Fruit fly (Drosophila melanogaster) whole organism, embryonic: ENCODE data around the gene Rpp30.

Source experiments
- BtbVII ChIP-seq: fragments of 200-800 bp; sonication (Bioruptor generic); optimal IDR thresholded peaks from 3 replicates; lab custom pipeline; 2017; ENCODE audit warnings: missing biosample characterization, mild to moderate bottlenecking, missing genetic modification characterization
- CG10147 ChIP-seq: fragments of 200-800 bp; sonication (Bioruptor generic); optimal IDR thresholded peaks from 2 replicates; lab custom pipeline; 2019; ENCODE audit warnings: missing biosample characterization, mild to moderate bottlenecking, missing genetic modification characterization, moderate library complexity
- CG10565 ChIP-seq: fragments of 200-800 bp; sonication (Bioruptor generic); optimal IDR thresholded peaks from 3 replicates; lab custom pipeline; 2016; ENCODE audit warnings: missing biosample characterization, mild to moderate bottlenecking, missing genetic modification characterization
- CG11247 ChIP-seq: fragments of 200-800 bp; sonication (Bioruptor generic); IDR thresholded peaks from 2 replicates; pipeline ENCODE4 v1.3.6; 2022; ENCODE audit warnings: missing biosample characterization, missing genetic modification characterization
- CG12071 ChIP-seq: fragments of 200-800 bp; sonication (Bioruptor generic); optimal IDR thresholded peaks from 3 replicates; lab custom pipeline; 2018; ENCODE audit warnings: missing biosample characterization, mild to moderate bottlenecking, missing genetic modification characterization
- CG12155 ChIP-seq: fragments of 200-800 bp; sonication (Bioruptor generic); optimal IDR thresholded peaks from 3 replicates; lab custom pipeline; 2016; ENCODE audit warnings: missing biosample characterization, missing genetic modification characterization
- CG15269 ChIP-seq: fragments of 200-800 bp; sonication (Bioruptor generic); optimal IDR thresholded peaks from 2 replicates; lab custom pipeline; 2018; ENCODE audit warnings: missing biosample characterization, mild to moderate bottlenecking, missing genetic modification characterization, moderate library complexity
- CG17829 ChIP-seq: fragments of 200-800 bp; optimal IDR thresholded peaks from 2 replicates; lab custom pipeline; 2019; ENCODE audit warnings: missing biosample characterization, mild to moderate bottlenecking, missing genetic modification characterization, moderate library complexity
- CG1792 ChIP-seq: fragments of 200-800 bp; sonication (Bioruptor generic); optimal IDR thresholded peaks from 2 replicates; lab custom pipeline; 2016; ENCODE audit warnings: missing biosample characterization, missing genetic modification characterization
- CG2875 ChIP-seq: fragments of 200-800 bp; sonication (Bioruptor generic); optimal IDR thresholded peaks from 2 replicates; lab custom pipeline; 2017; ENCODE audit warnings: missing biosample characterization, mild to moderate bottlenecking, missing genetic modification characterization, missing genetic modification reagents
- CG3281 ChIP-seq: fragments of 200-800 bp; sonication (Bioruptor generic); optimal IDR thresholded peaks from 3 replicates; lab custom pipeline; 2017; ENCODE audit warnings: missing biosample characterization, mild to moderate bottlenecking, missing genetic modification characterization
- CG34376 ChIP-seq: fragments of 200-800 bp; sonication (Bioruptor generic); optimal IDR thresholded peaks from 2 replicates; lab custom pipeline; 2018; ENCODE audit warnings: missing biosample characterization, mild to moderate bottlenecking, missing genetic modification characterization
- CG3847 ChIP-seq: fragments of 200-800 bp; sonication (Bioruptor generic); IDR thresholded peaks from 2 replicates; pipeline ENCODE4 v1.3.6; 2022; ENCODE audit warnings: missing biosample characterization, missing genetic modification characterization
- CG5245 ChIP-seq: fragments of 200-800 bp; sonication (Bioruptor generic); optimal IDR thresholded peaks from 3 replicates; lab custom pipeline; 2016; ENCODE audit warnings: missing biosample characterization, missing genetic modification characterization
- CG7987 ChIP-seq: fragments of 200-800 bp; sonication (Bioruptor generic); optimal IDR thresholded peaks from 2 replicates; lab custom pipeline; 2018; ENCODE audit warnings: missing biosample characterization, mild to moderate bottlenecking, missing genetic modification characterization, moderate library complexity
- CG9876 ChIP-seq: fragments of 200-800 bp; sonication (Bioruptor generic); optimal IDR thresholded peaks from 2 replicates; lab custom pipeline; 2016; ENCODE audit warnings: missing biosample characterization, missing genetic modification characterization
- Dad ChIP-seq: fragments of 200-800 bp; sonication (Bioruptor generic); optimal IDR thresholded peaks from 3 replicates; lab custom pipeline; 2016; ENCODE audit warnings: missing biosample characterization, missing genetic modification characterization
- Drgx ChIP-seq: fragments of 200-800 bp; sonication (Bioruptor generic); IDR thresholded peaks from 2 replicates; pipeline ENCODE4 v1.3.6; 2022; ENCODE audit warnings: missing biosample characterization, missing genetic modification characterization
- E2f1 ChIP-seq: fragments of 200-800 bp; sonication (Bioruptor generic); IDR thresholded peaks from 2 replicates; pipeline ENCODE4 v1.3.6; 2022; ENCODE audit warnings: missing biosample characterization, missing genetic modification characterization
- Med ChIP-seq: fragments of 200-800 bp; sonication (Bioruptor generic); peaks from one replicate; lab custom pipeline; 2016; ENCODE audit warnings: missing biosample characterization, missing genetic modification characterization, mild to moderate bottlenecking, inconsistent platforms, moderate library complexity
- Myb ChIP-seq: fragments of 200-800 bp; sonication (Bioruptor generic); optimal IDR thresholded peaks from 2 replicates; lab custom pipeline; 2016; ENCODE audit warnings: missing biosample characterization, missing genetic modification characterization
- Nf-YA ChIP-seq: fragments of 200-800 bp; sonication (Bioruptor generic); IDR thresholded peaks from 2 replicates; pipeline ENCODE4 v1.3.6; 2022; ENCODE audit warnings: missing biosample characterization, missing genetic modification characterization
- Opbp ChIP-seq: fragments of 200-800 bp; sonication (Bioruptor generic); IDR thresholded peaks from 3 replicates; pipeline ENCODE4 v1.3.6; 2022; ENCODE audit warnings: missing biosample characterization, missing genetic modification characterization; ENCODE audit not compliant: partially characterized antibody
- Pdp1 ChIP-seq, 2 experiments: fragments of 200-800 bp; sonication (Bioruptor generic); optimal IDR thresholded peaks; 3 replicates each; lab custom pipeline; 2016; ENCODE audit warnings: missing biosample characterization in 2 of 2, missing genetic modification characterization in 2 of 2, mild to moderate bottlenecking in 1 of 2, moderate library complexity in 1 of 2
- ac ChIP-seq: fragments of 200-800 bp; sonication (Bioruptor generic); optimal IDR thresholded peaks from 3 replicates; lab custom pipeline; 2017; ENCODE audit warnings: missing biosample characterization, mild to moderate bottlenecking, missing genetic modification characterization
- bbx ChIP-seq: fragments of 200-800 bp; sonication (Bioruptor generic); IDR thresholded peaks from 2 replicates; pipeline ENCODE4 v1.3.6; 2022; ENCODE audit warnings: missing biosample characterization, missing genetic modification characterization; ENCODE audit not compliant: partially characterized antibody
- cad ChIP-seq: fragments of >200 bp; optimal IDR thresholded peaks from 2 replicates; lab custom pipeline; 2017; ENCODE audit warnings: missing biosample characterization, missing genetic modification characterization
- cas ChIP-seq: fragments of 200-800 bp; sonication (Bioruptor generic); IDR thresholded peaks from 2 replicates; pipeline ENCODE4 v1.3.6; 2022; ENCODE audit warnings: missing biosample characterization, missing genetic modification characterization
- cg ChIP-seq: fragments of 200-800 bp; sonication (Bioruptor generic); optimal IDR thresholded peaks from 3 replicates; lab custom pipeline; 2019; ENCODE audit warnings: missing biosample characterization, mild to moderate bottlenecking, missing genetic modification characterization, moderate library complexity
- chif ChIP-seq, 2 experiments: fragments of 200-800 bp; sonication (Bioruptor generic); optimal IDR thresholded peaks; 3 replicates each; lab custom pipeline; 2016; ENCODE audit warnings: missing biosample characterization in 2 of 2, missing genetic modification characterization in 2 of 2
- chm ChIP-seq: fragments of 200-800 bp; sonication (Bioruptor generic); IDR thresholded peaks from 2 replicates; pipeline ENCODE4 v1.3.6; 2022; ENCODE audit warnings: missing biosample characterization, missing genetic modification characterization
- ci ChIP-seq: fragments of 200-800 bp; sonication (Bioruptor generic); IDR thresholded peaks from 3 replicates; pipeline ENCODE4 v1.3.6; 2022; ENCODE audit warnings: missing biosample characterization, missing genetic modification characterization
- crc ChIP-seq: fragments of 200-800 bp; sonication (Bioruptor generic); optimal IDR thresholded peaks from 2 replicates; lab custom pipeline; 2016; ENCODE audit warnings: missing biosample characterization, missing genetic modification characterization
- en ChIP-seq: fragments of 200-800 bp; sonication (Bioruptor generic); optimal IDR thresholded peaks from 2 replicates; lab custom pipeline; 2016; ENCODE audit warnings: missing biosample characterization, missing genetic modification characterization
- ewg ChIP-seq: fragments of 200-800 bp; sonication (Bioruptor generic); optimal IDR thresholded peaks from 3 replicates; lab custom pipeline; 2017; ENCODE audit warnings: mild to moderate bottlenecking, missing biosample characterization, missing genetic modification reagents, missing genetic modification characterization
- exex ChIP-seq: fragments of 200-800 bp; sonication (Bioruptor generic); optimal IDR thresholded peaks from 4 replicates; lab custom pipeline; 2018; ENCODE audit warnings: missing biosample characterization, mild to moderate bottlenecking, missing genetic modification characterization, moderate library complexity
- fd64A ChIP-seq: fragments of 200-800 bp; sonication (Bioruptor generic); optimal IDR thresholded peaks from 3 replicates; lab custom pipeline; 2018; ENCODE audit warnings: missing biosample characterization, mild to moderate bottlenecking, missing genetic modification characterization
- hbn ChIP-seq: fragments of 200-800 bp; sonication (Bioruptor generic); IDR thresholded peaks from 2 replicates; pipeline ENCODE4 v1.3.6; 2022; ENCODE audit warnings: missing biosample characterization, missing genetic modification characterization; ENCODE audit not compliant: partially characterized antibody
- kni ChIP-seq: fragments of 200-800 bp; sonication (Bioruptor generic); optimal IDR thresholded peaks from 3 replicates; lab custom pipeline; 2017; ENCODE audit warnings: mild to moderate bottlenecking, missing biosample characterization, missing genetic modification reagents, missing genetic modification characterization
- lab ChIP-seq: fragments of 200-800 bp; sonication (Bioruptor generic); optimal IDR thresholded peaks from 3 replicates; lab custom pipeline; 2017; ENCODE audit warnings: missing biosample characterization, missing genetic modification characterization, mild to moderate bottlenecking, moderate library complexity, missing genetic modification reagents
- mirr ChIP-seq: fragments of 200-800 bp; sonication (Bioruptor generic); optimal IDR thresholded peaks from 3 replicates; lab custom pipeline; 2018; ENCODE audit warnings: missing biosample characterization, mild to moderate bottlenecking, missing genetic modification characterization
- nerfin-1 ChIP-seq: fragments of 200-800 bp; sonication (Bioruptor generic); optimal IDR thresholded peaks from 3 replicates; lab custom pipeline; 2019; ENCODE audit warnings: missing biosample characterization, mild to moderate bottlenecking, missing genetic modification characterization, moderate library complexity
- onecut ChIP-seq: fragments of 200-800 bp; sonication (Bioruptor generic); IDR thresholded peaks from 2 replicates; pipeline ENCODE4 v1.3.6; 2022; ENCODE audit warnings: missing biosample characterization, missing genetic modification characterization
- vvl ChIP-seq: fragments of 200-800 bp; sonication (Bioruptor generic); IDR thresholded peaks from 2 replicates; pipeline ENCODE4 v1.3.6; 2022; ENCODE audit warnings: missing biosample characterization, missing genetic modification characterization
- wor ChIP-seq: fragments of 200-800 bp; sonication (Bioruptor generic); IDR thresholded peaks from 2 replicates; pipeline ENCODE4 v1.3.6; 2022; ENCODE audit warnings: missing biosample characterization, missing genetic modification characterization

Gene Rpp30

DNA sequence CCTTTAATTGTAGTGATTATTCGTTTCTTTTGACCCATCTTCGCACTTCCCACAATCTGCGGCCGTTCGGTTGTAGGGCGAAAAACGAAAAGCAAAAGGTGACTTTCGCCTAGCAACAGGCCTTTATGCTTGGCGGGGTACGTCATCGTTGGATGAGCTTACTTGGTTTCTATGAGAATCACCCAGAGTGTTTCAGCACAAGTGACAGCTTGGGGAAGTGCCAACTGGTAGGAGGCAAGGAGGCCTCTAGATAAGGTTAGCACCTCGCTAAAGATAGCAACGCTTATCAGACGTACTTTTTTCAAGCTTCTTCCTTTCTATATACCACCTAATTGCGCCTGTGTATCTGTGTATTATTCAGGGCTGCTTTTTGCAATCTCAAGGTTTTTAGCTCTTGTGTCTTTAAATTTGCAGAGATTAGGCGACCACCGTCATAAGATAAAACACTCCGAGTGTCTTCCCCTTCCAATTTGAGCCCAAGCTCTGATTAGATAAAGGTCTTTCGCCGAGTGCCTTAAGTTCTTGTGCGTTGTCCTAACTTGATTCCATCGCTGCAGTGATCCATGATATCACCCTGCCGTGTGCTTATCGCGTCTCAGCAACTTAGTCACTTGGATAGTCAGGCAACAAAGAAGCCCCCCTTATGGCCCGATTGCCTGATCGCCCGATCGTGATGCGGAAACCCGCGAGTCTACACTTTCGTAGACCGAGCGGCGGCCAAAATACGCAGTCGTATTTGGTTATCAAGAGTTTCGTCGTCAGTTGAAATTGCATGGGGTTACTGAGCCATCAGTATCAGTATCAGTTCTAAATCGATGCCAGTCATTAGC, 48.9 kb upstream of the Rpp30 start (continued):
- TF ChIP-seq Myb (GFP tag; lab: Kevin White, UChicago) (no peak), CG1792 (GFP tag; lab: Kevin White, UChicago) (no peak), Drgx (GFP tag; lab: Robert Waterston, UW) (no peak), CG3847 (GFP tag; lab: Robert Waterston, UW) (0 out of 2 replicates have a peak, but pooled peaks have one; percentile 9), Med (GFP tag; lab: Kevin White, UChicago) (peak; percentile 71), ac (GFP tag; lab: Kevin White, UChicago) (no peak), CG10565 (no peak), CG11247 (GFP tag; lab: Robert Waterston, UW) (no peak), CG7987 (GFP tag; lab: Kevin White, UChicago) (no peak), CG2875 (no peak), exex (peak; percentile 72), CG34376 (GFP tag; lab: Kevin White, UChicago) (peak; percentile 91), fd64A (no peak), mirr (GFP tag; lab: Kevin White, UChicago) (peak; percentile 63), cg (GFP tag; lab: Kevin White, UChicago) (no peak), Opbp (GFP tag; lab: Robert Waterston, UW) (no peak), Dad (GFP tag; lab: Kevin White, UChicago) (no peak)
- TF ChIP-seq, all 482 proteins: peak for 19

DNA sequence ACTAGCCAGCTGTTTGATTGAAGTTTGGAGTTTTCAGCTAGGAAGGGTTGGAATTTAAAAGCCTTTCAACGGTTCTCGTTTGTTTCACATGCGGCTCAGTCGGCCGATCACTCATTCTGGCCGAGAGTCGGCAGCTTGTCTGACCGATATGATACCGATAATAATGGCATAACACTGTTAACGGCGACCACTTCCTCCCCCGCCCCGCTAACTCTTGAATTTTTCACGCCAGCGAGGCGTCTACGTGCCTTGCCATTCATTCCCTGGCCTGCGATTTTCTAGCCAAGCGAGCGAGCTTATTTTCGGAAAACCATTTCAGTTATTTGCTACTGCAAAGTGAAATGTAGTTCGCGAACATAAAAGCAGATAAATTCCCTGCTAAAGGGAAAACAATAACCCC, 47.8 kb upstream of the Rpp30 start:
- TF ChIP-seq exex (peak; percentile 5), CG12155 (no peak), Med (GFP tag; lab: Kevin White, UChicago) (peak; percentile 60), cas (GFP tag; lab: Robert Waterston, UW) (no peak), Pdp1 (GFP tag; optimal IDR thresholded peaks at IDR 0.05; lab: Kevin White, UChicago) (peak in 1 of 2 experiments; percentile 20), lab (GFP tag; lab: Kevin White, UChicago) (peak; percentile 69)

DNA sequence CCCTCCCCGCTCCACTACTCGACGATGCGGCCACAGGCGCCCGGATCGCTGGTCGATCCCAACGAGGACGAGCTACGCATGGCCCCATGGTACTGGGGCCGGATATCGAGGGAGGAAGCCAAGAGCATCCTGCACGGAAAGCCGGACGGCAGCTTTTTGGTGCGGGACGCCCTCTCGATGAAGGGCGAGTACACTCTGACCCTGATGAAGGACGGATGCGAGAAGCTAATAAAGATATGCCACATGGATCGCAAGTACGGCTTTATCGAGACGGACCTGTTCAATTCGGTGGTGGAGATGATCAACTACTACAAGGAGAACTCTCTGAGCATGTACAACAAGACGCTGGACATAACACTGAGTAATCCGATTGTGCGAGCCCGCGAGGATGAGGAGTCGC, 46.9 kb upstream of the Rpp30 start:
- TF ChIP-seq Med (GFP tag; lab: Kevin White, UChicago) (peak; percentile 52), bbx (GFP tag; lab: Robert Waterston, UW) (no peak), chif (GFP tag; optimal IDR thresholded peaks at IDR 0.05; lab: Kevin White, UChicago) (no peak)

DNA sequence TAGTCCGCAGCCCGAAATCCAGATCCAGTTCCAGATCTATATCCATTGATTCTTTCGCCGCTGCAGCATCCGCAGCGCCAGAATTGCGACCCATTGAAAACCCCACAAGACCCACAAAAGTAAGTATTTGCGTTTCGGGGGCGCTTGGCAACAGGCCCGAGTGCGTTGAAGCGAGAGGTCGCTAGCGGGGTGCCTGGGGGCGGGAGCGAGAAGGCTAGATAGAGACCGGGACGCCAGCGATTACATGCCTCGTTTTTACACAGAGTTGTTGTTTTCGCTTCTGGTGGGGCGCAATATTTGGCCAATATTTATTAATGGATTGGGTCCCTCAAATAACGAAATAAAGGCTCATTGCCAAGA, 46.1 kb upstream of the Rpp30 start:
- TF ChIP-seq CG3281 = peak; percentile 4
- 0 out of 2 replicates have a peak, but pooled peaks have one; percentile 37 for TF ChIP-seq chm (GFP tag; lab: Robert Waterston, UW)
- TF ChIP-seq CG10147 (GFP tag; lab: Kevin White, UChicago) = peak; percentile 9
- no peak for TF ChIP-seq CG17829 (tag; lab: Kevin White, UChicago)
- no peak for TF ChIP-seq CG12071 (GFP tag; lab: Kevin White, UChicago)
- no peak for TF ChIP-seq hbn (GFP tag; lab: Robert Waterston, UW)
- no peak for TF ChIP-seq en
- TF ChIP-seq ci (GFP tag; lab: Robert Waterston, UW) = no peak
- no peak for TF ChIP-seq cad (GFP tag; lab: Kevin White, UChicago)
- TF ChIP-seq kni (GFP tag; lab: Kevin White, UChicago) = no peak
- no peak for TF ChIP-seq CG15269 (tag; lab: Kevin White, UChicago)
- TF ChIP-seq vvl (GFP tag; lab: Robert Waterston, UW) = no peak
- TF ChIP-seq wor = no peak
- no peak for TF ChIP-seq CG5245 (GFP tag; lab: Kevin White, UChicago)
- no peak for TF ChIP-seq BtbVII
- no peak for TF ChIP-seq crc (GFP tag; lab: Kevin White, UChicago)
- no peak for TF ChIP-seq E2f1
- no peak for TF ChIP-seq nerfin-1 (tag; lab: Kevin White, UChicago)
- no peak for TF ChIP-seq ewg (GFP tag; lab: Kevin White, UChicago)
- TF ChIP-seq CG9876 (GFP tag; lab: Kevin White, UChicago) = no peak
- no peak for TF ChIP-seq onecut (GFP tag; lab: Robert Waterston, UW)
- no peak for TF ChIP-seq Nf-YA
